Worm (Caenorhabditis elegans): Measurements from ENCODE around the gene C50F4.6.
A peak's percentile ranks its signal among the peaks of the same experiment; 100 is the strongest.

Gene C50F4.6

ce11 chrV:9546042-9546581 lies at the start of gene C50F4.6:
C50F4.6 (plus strand) TSS chrV:9546092.
- TF ChIP-seq lin-39 (tag; optimal IDR thresholded peaks at IDR 0.05) (no peak), ama-1 (optimal IDR thresholded peaks at IDR 0.05) (peak; percentile 48)

- no peak for TF ChIP-seq jun-1 (tag; optimal IDR thresholded peaks at IDR 0.05)
- TF ChIP-seq nhr-43 (tag; optimal IDR thresholded peaks at IDR 0.05; ENCODE audit: poor library complexity, severe bottlenecking) = no peak
- TF ChIP-seq ztf-11 (tag; optimal IDR thresholded peaks at IDR 0.05) = no peak
- TF ChIP-seq skn-1 (tag; optimal IDR thresholded peaks at IDR 0.05) = no peak
- TF ChIP-seq egl-5 (tag; optimal IDR thresholded peaks at IDR 0.05) = peak; percentile 13
- no peak for TF ChIP-seq unc-39 (tag; optimal IDR thresholded peaks at IDR 0.05)
Measured at ce11 chrV:9496742-9497141, 49.1 kb upstream of the C50F4.6 start, which contains the start of gene gsnl-1. gsnl-1 (plus strand) TSS chrV:9497042.

- TF ChIP-seq egl-5 (tag; optimal IDR thresholded peaks at IDR 0.05) (no peak), mml-1 (tag; optimal IDR thresholded peaks at IDR 0.05) (no peak), elt-1 (tag; optimal IDR thresholded peaks at IDR 0.05) (peak; percentile 62), nhr-23 (tag; optimal IDR thresholded peaks at IDR 0.05) (no peak), nhr-12 (tag; optimal IDR thresholded peaks at IDR 0.05) (no peak), ceh-16 (tag; optimal IDR thresholded peaks at IDR 0.05) (no peak), ceh-9 (tag; optimal IDR thresholded peaks at IDR 0.05) (no peak), ceh-28 (tag; optimal IDR thresholded peaks at IDR 0.05) (no peak), nfya-1 (tag; optimal IDR thresholded peaks at IDR 0.05; ENCODE audit: insufficient read depth) (no peak), pqm-1 (tag; optimal IDR thresholded peaks at IDR 0.05) (no peak), aly-2 (tag; optimal IDR thresholded peaks at IDR 0.05) (no peak), nhr-11 (tag; optimal IDR thresholded peaks at IDR 0.05) (no peak), daf-12 (tag; optimal IDR thresholded peaks at IDR 0.05) (no peak), nhr-25 (tag; optimal IDR thresholded peaks at IDR 0.05) (peak; percentile 59), elt-2 (tag; optimal IDR thresholded peaks at IDR 0.05) (no peak)
Measured at ce11 chrV:9499295-9499694, 46.6 kb upstream of the C50F4.6 start.

ce11 chrV:9500826-9501451 lies 45.0 kb upstream of the C50F4.6 start, which contains the start of gene swt-5:
swt-5 (plus strand) TSS chrV:9501401.
- TF ChIP-seq hmg-11 (tag; optimal IDR thresholded peaks at IDR 0.05) (no peak), skn-1 (tag; optimal IDR thresholded peaks at IDR 0.05) (no peak), nhr-12 (tag; optimal IDR thresholded peaks at IDR 0.05) (no peak), eor-1 (tag; optimal IDR thresholded peaks at IDR 0.05) (no peak), R02D3.7 (tag; optimal IDR thresholded peaks at IDR 0.05) (no peak), fkh-2 (tag; optimal IDR thresholded peaks at IDR 0.05) (no peak), elt-1 (tag; optimal IDR thresholded peaks at IDR 0.05) (peak; percentile 91), unc-39 (tag; optimal IDR thresholded peaks at IDR 0.05) (no peak), elt-2 (tag; optimal IDR thresholded peaks at IDR 0.05) (no peak), sea-2 (GFP tag; optimal IDR thresholded peaks at IDR 0.05) (no peak), nhr-77 (tag; optimal IDR thresholded peaks at IDR 0.05) (no peak), mdl-1 (tag; optimal IDR thresholded peaks at IDR 0.05) (no peak), ceh-16 (tag; optimal IDR thresholded peaks at IDR 0.05) (no peak), nhr-25 (tag; optimal IDR thresholded peaks at IDR 0.05) (peak; percentile 65), ceh-9 (tag; optimal IDR thresholded peaks at IDR 0.05) (no peak), pqm-1 (tag; optimal IDR thresholded peaks at IDR 0.05) (no peak)

ce11 chrV:9503152-9503817 lies 42.6 kb upstream of the C50F4.6 start:
- TF ChIP-seq ama-1 (optimal IDR thresholded peaks at IDR 0.05) (peak; percentile 51), nhr-25 (tag; optimal IDR thresholded peaks at IDR 0.05) (peak; percentile 50), nhr-11 (tag; optimal IDR thresholded peaks at IDR 0.05) (no peak), unc-39 (tag; optimal IDR thresholded peaks at IDR 0.05) (no peak), ceh-82 (tag; optimal IDR thresholded peaks at IDR 0.05) (peak; percentile 8), sea-2 (GFP tag; optimal IDR thresholded peaks at IDR 0.05) (no peak), hmg-11 (tag; optimal IDR thresholded peaks at IDR 0.05) (peak; percentile 90), ztf-4 (tag; optimal IDR thresholded peaks at IDR 0.05) (no peak), mml-1 (tag; optimal IDR thresholded peaks at IDR 0.05) (no peak), jun-1 (tag; optimal IDR thresholded peaks at IDR 0.05) (peak; percentile 17), elt-1 (tag; optimal IDR thresholded peaks at IDR 0.05) (peak; percentile 33), nhr-12 (tag; optimal IDR thresholded peaks at IDR 0.05) (no peak), nfya-1 (tag; optimal IDR thresholded peaks at IDR 0.05; ENCODE audit: insufficient read depth) (peak; percentile 40), lsy-12 (tag; optimal IDR thresholded peaks at IDR 0.05) (peak; percentile 42), nhr-23 (tag; optimal IDR thresholded peaks at IDR 0.05) (peak; percentile 22), tbx-2 (tag; optimal IDR thresholded peaks at IDR 0.05) (peak; percentile 48), lin-15B (tag; optimal IDR thresholded peaks at IDR 0.05) (peak; percentile 38), egl-5 (tag; optimal IDR thresholded peaks at IDR 0.05) (peak; percentile 26), snpc-4 (tag; optimal IDR thresholded peaks at IDR 0.05) (peak; percentile 95), nhr-43 (tag; optimal IDR thresholded peaks at IDR 0.05; ENCODE audit: poor library complexity, severe bottlenecking) (peak; percentile 77), elt-2 (tag; optimal IDR thresholded peaks at IDR 0.05) (peak; percentile 52), nhr-237 (tag; optimal IDR thresholded peaks at IDR 0.05) (no peak), ceh-9 (tag; optimal IDR thresholded peaks at IDR 0.05) (no peak), lin-39 (tag; optimal IDR thresholded peaks at IDR 0.05) (peak; percentile 82), pqm-1 (tag; optimal IDR thresholded peaks at IDR 0.05) (peak; percentile 17)

Data from whole organism, L3 larva.